Worm (Caenorhabditis elegans) whole organism, late embryonic: ENCODE measurements around the gene tes-1.

ENCODE experiments used
- ceh-22 ChIP-seq: sonication (generic microtip); optimal IDR thresholded peaks from 2 replicates; lab custom pipeline; 2017; ENCODE audit warnings: missing biosample characterization, missing genetic modification characterization
- ceh-31 ChIP-seq: sonication (generic microtip); optimal IDR thresholded peaks from 2 replicates; lab custom pipeline; 2016; ENCODE audit warnings: missing genetic modification characterization, missing compliant biosample characterization
- fax-1 ChIP-seq: sonication (generic microtip); optimal IDR thresholded peaks from 2 replicates; lab custom pipeline; 2016; ENCODE audit warnings: missing genotype, missing genetic modification characterization, missing compliant biosample characterization
- fkh-10 ChIP-seq: fragments of 150-350 bp; optimal IDR thresholded peaks from 2 replicates; lab custom pipeline; 2014; ENCODE audit warnings: missing biosample characterization, missing genetic modification reagents, missing genetic modification characterization
- lin-11 ChIP-seq: fragments of 200-800 bp; sonication (Bioruptor generic); optimal IDR thresholded peaks from 2 replicates; lab custom pipeline; 2018; ENCODE audit warnings: mild to moderate bottlenecking, missing genetic modification characterization, missing compliant biosample characterization
- mec-3 ChIP-seq: sonication (generic microtip); optimal IDR thresholded peaks from 2 replicates; lab custom pipeline; 2016; ENCODE audit warnings: borderline replicate concordance, missing genetic modification characterization, missing compliant biosample characterization
- nhr-11 ChIP-seq: fragments of 150-350 bp; optimal IDR thresholded peaks from 2 replicates; lab custom pipeline; 2014; ENCODE audit warnings: missing biosample characterization, missing genetic modification characterization
- pha-2 ChIP-seq: sonication (generic microtip); optimal IDR thresholded peaks from 2 replicates; lab custom pipeline; 2017; ENCODE audit warnings: mild to moderate bottlenecking, missing genetic modification characterization, missing compliant biosample characterization
- tbx-2 ChIP-seq: sonication (generic microtip); optimal IDR thresholded peaks from 2 replicates; lab custom pipeline; 2016; ENCODE audit warnings: missing genetic modification characterization, missing compliant biosample characterization

DNA sequence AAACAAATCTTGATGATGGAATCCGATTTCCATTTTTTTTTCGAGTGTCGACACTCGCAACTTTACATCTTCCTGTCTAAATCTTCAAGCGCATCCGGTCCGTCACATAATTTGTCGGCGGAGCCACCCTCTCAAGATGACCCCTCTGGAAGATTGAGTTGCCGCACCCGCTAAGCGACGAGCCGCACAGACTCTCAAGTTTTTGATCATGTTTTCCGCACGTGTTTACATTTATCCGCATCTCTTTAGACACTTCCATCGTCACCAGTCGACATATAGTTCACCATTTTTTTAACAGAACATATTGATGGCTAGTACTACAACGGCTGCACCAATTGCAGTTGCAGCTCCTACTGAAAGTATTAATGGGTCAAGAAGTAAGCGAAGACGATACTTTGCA lies 40.2 kb upstream of the tes-1 start, which contains the start of gene F55G1.1:
- TF ChIP-seq mec-3 (tag; lab: Kevin White, UChicago) (no peak), ceh-31 (tag; lab: Kevin White, UChicago) (no peak), lin-11 (tag; lab: Kevin White, UChicago) (no peak), fkh-10 (GFP tag; lab: Kevin White, UChicago) (no peak), fax-1 (tag; lab: Kevin White, UChicago) (no peak), nhr-11 (no peak), tbx-2 (tag; lab: Kevin White, UChicago) (no peak), pha-2 (no peak), ceh-22 (no peak)
